Worm (Caenorhabditis elegans) whole organism, L4 larva: ENCODE results near the gene zyg-1.

Experiments
- F44E2.7 ChIP-seq: fragments of 200-800 bp; sonication (Bioruptor generic); IDR thresholded peaks from 2 replicates; pipeline ENCODE4 v2.1.2; 2022; ENCODE audit warnings: missing genetic modification characterization, missing compliant biosample characterization
- R02D3.7 ChIP-seq: fragments of 150-350 bp; sonication (generic microtip); optimal IDR thresholded peaks from 3 replicates; lab custom pipeline; 2014; ENCODE audit warnings: missing biosample characterization, missing genetic modification characterization
- ZK546.5 ChIP-seq, 2 experiments: sonication (generic microtip); optimal IDR thresholded peaks; 2 replicates each; lab custom pipeline; 2017; ENCODE audit warnings: missing biosample characterization in 2 of 2, missing genetic modification characterization in 2 of 2
- aha-1 ChIP-seq: fragments of 150-350 bp; peaks from one replicate; lab custom pipeline; 2014; ENCODE audit warnings: missing biosample characterization, missing genetic modification characterization
- arid-1 ChIP-seq: fragments of 200-800 bp; sonication (Bioruptor generic); conservative IDR thresholded peaks from 2 replicates; pipeline ENCODE4 v1.3.6; 2022; ENCODE audit warnings: missing genetic modification reagents, missing genetic modification characterization, missing compliant biosample characterization
- attf-4 ChIP-seq: sonication (generic microtip); optimal IDR thresholded peaks from 3 replicates; lab custom pipeline; 2017; ENCODE audit warnings: missing biosample characterization, missing genetic modification characterization
- ceh-20 ChIP-seq: fragments of 200-800 bp; sonication (Bioruptor generic); IDR thresholded peaks from 2 replicates; pipeline ENCODE4 v1.3.6; 2022; ENCODE audit warnings: missing genetic modification reagents, missing genetic modification characterization, missing compliant biosample characterization
- ceh-44 ChIP-seq: fragments of 200-800 bp; sonication (Bioruptor generic); IDR thresholded peaks from 2 replicates; pipeline ENCODE4 v1.3.6; 2022; ENCODE audit warnings: missing genetic modification reagents, missing genetic modification characterization, missing compliant biosample characterization
- ceh-62 ChIP-seq: sonication (generic microtip); optimal IDR thresholded peaks from 2 replicates; lab custom pipeline; 2017; ENCODE audit warnings: missing biosample characterization, missing genetic modification characterization
- ces-1 ChIP-seq: fragments of 150-350 bp; sonication (generic microtip); optimal IDR thresholded peaks from 4 replicates; lab custom pipeline; 2014; ENCODE audit warnings: missing biosample characterization, missing genetic modification reagents, missing genetic modification characterization
- daf-12 ChIP-seq: fragments of 150-350 bp; optimal IDR thresholded peaks from 2 replicates; lab custom pipeline; 2014; ENCODE audit warnings: missing biosample characterization, missing genetic modification reagents, missing genetic modification characterization
- daf-8 ChIP-seq: fragments of 200-800 bp; sonication (Bioruptor generic); IDR thresholded peaks from 2 replicates; pipeline ENCODE4 v1.3.6; 2022; ENCODE audit warnings: missing genetic modification characterization, missing compliant biosample characterization
- dmd-6 ChIP-seq: fragments of 200-800 bp; sonication (Bioruptor generic); IDR thresholded peaks from 2 replicates; pipeline ENCODE4 v1.3.6; 2022; ENCODE audit warnings: missing genetic modification reagents, missing genetic modification characterization, missing compliant biosample characterization
- dmd-8 ChIP-seq: fragments of 200-800 bp; sonication (Bioruptor generic); IDR thresholded peaks from 2 replicates; pipeline ENCODE4 v1.3.6; 2022; ENCODE audit warnings: missing genetic modification characterization, missing compliant biosample characterization
- fkh-10 ChIP-seq: fragments of 150-350 bp; optimal IDR thresholded peaks from 2 replicates; lab custom pipeline; 2014; ENCODE audit warnings: missing biosample characterization, missing genetic modification reagents, missing genetic modification characterization
- hif-1 ChIP-seq, 2 experiments: sonication (generic microtip); optimal IDR thresholded peaks; 2 replicates each; lab custom pipeline; 2016 to 2017; ENCODE audit warnings: missing compliant biosample characterization in 2 of 2, missing genetic modification characterization in 2 of 2, missing genetic modification reagents in 2 of 2, missing genotype in 2 of 2, mild to moderate bottlenecking in 1 of 2
- lim-7 ChIP-seq: fragments of 200-800 bp; sonication (Bioruptor generic); IDR thresholded peaks from 2 replicates; pipeline ENCODE4 v1.3.6; 2022; ENCODE audit warnings: missing genetic modification characterization, missing compliant biosample characterization
- lin-29 ChIP-seq: fragments of 200-800 bp; sonication (Bioruptor generic); IDR thresholded peaks from 2 replicates; pipeline ENCODE4 v1.3.6; 2022; ENCODE audit warnings: missing genetic modification reagents, missing genetic modification characterization, missing compliant biosample characterization
- lir-3 ChIP-seq: sonication (generic microtip); optimal IDR thresholded peaks from 2 replicates; lab custom pipeline; 2016; ENCODE audit warnings: mild to moderate bottlenecking, missing genetic modification characterization, missing compliant biosample characterization
- lsy-2 ChIP-seq, 2 experiments: fragments of 150-350 bp in 1 of 2; sonication (generic microtip) in 1 of 2; optimal IDR thresholded peaks; 2 replicates each; lab custom pipeline; 2014 to 2017; ENCODE audit warnings: missing biosample characterization in 2 of 2, missing genetic modification characterization in 2 of 2
- madf-9 ChIP-seq: fragments of 200-800 bp; sonication (Bioruptor generic); conservative IDR thresholded peaks from 2 replicates; pipeline ENCODE4 v1.3.6; 2022; ENCODE audit warnings: missing genetic modification reagents, missing genetic modification characterization, missing compliant biosample characterization
- mdl-1 ChIP-seq, 2 experiments: fragments of 150-350 bp in 1 of 2; sonication (generic microtip) in 1 of 2; optimal IDR thresholded peaks; 2 replicates each; lab custom pipeline; 2014 to 2017; ENCODE audit warnings: missing biosample characterization in 2 of 2, missing genetic modification characterization in 2 of 2
- mdt-29 ChIP-seq: fragments of 200-800 bp; sonication (Bioruptor generic); IDR thresholded peaks from 2 replicates; pipeline ENCODE4 v1.3.6; 2022; ENCODE audit warnings: missing genetic modification reagents, missing genetic modification characterization, missing compliant biosample characterization
- mxl-2 ChIP-seq: fragments of 200-800 bp; sonication (Bioruptor generic); conservative IDR thresholded peaks from 2 replicates; pipeline ENCODE4 v1.3.6; 2022; ENCODE audit warnings: missing genetic modification reagents, missing genetic modification characterization, missing compliant biosample characterization
- nhr-102 ChIP-seq: sonication (generic microtip); optimal IDR thresholded peaks from 2 replicates; lab custom pipeline; 2016; ENCODE audit warnings: mild to moderate bottlenecking, missing genetic modification characterization, moderate library complexity, missing compliant biosample characterization
- nhr-11 ChIP-seq: fragments of 150-350 bp; optimal IDR thresholded peaks from 2 replicates; lab custom pipeline; 2014; ENCODE audit warnings: missing biosample characterization, missing genetic modification characterization
- nhr-237 ChIP-seq: sonication (generic microtip); optimal IDR thresholded peaks from 2 replicates; lab custom pipeline; 2017; ENCODE audit warnings: missing biosample characterization, missing genetic modification characterization
- nhr-41 ChIP-seq: fragments of 200-800 bp; sonication (Bioruptor generic); IDR thresholded peaks from 2 replicates; pipeline ENCODE4 v1.3.6; 2022; ENCODE audit warnings: missing genetic modification reagents, missing genetic modification characterization, missing compliant biosample characterization
- nhr-48 ChIP-seq: sonication (generic microtip); optimal IDR thresholded peaks from 2 replicates; lab custom pipeline; 2016; ENCODE audit warnings: mild to moderate bottlenecking, missing genetic modification characterization, missing compliant biosample characterization
- nhr-76 ChIP-seq: fragments of 150-350 bp; optimal IDR thresholded peaks from 2 replicates; lab custom pipeline; 2014; ENCODE audit warnings: missing biosample characterization, missing genetic modification characterization
- nhr-77 ChIP-seq: fragments of 150-350 bp; optimal IDR thresholded peaks from 2 replicates; lab custom pipeline; 2014; ENCODE audit warnings: missing biosample characterization, missing genetic modification characterization
- php-3 ChIP-seq: fragments of 200-800 bp; sonication (Bioruptor generic); IDR thresholded peaks from 2 replicates; pipeline ENCODE4 v1.3.6; 2022; ENCODE audit warnings: missing genetic modification reagents, missing genetic modification characterization, missing compliant biosample characterization
- pqm-1 ChIP-seq: sonication (generic microtip); optimal IDR thresholded peaks from 2 replicates; lab custom pipeline; 2017; ENCODE audit warnings: missing biosample characterization, missing genetic modification characterization
- saeg-2 ChIP-seq: fragments of 200-800 bp; sonication (Bioruptor generic); IDR thresholded peaks from 2 replicates; pipeline ENCODE4 v1.3.6; 2022; ENCODE audit warnings: missing genetic modification reagents, missing genetic modification characterization, missing compliant biosample characterization
- snpc-4 ChIP-seq: fragments of 150-350 bp; optimal IDR thresholded peaks from 2 replicates; lab custom pipeline; 2014; ENCODE audit warnings: missing biosample characterization, missing genetic modification characterization
- unc-39 ChIP-seq: sonication (generic microtip); optimal IDR thresholded peaks from 2 replicates; lab custom pipeline; 2017; ENCODE audit warnings: missing biosample characterization, missing genetic modification characterization
- unc-62 ChIP-seq, 3 experiments: fragments of 150-350 bp in 1 of 3; sonication (generic microtip); optimal IDR thresholded peaks in 2 of 3; peaks in 1 of 3; 1 replicate in 1 of 3; 2 replicates in 2 of 3; lab custom pipeline; 2014 to 2017; ENCODE audit warnings: missing biosample characterization in 3 of 3, missing genetic modification characterization in 3 of 3, missing genetic modification reagents in 3 of 3, missing genotype in 1 of 3
- vab-7 ChIP-seq: fragments of 200-800 bp; sonication (Bioruptor generic); IDR thresholded peaks from 2 replicates; pipeline ENCODE4 v1.3.6; 2022; ENCODE audit warnings: missing genetic modification reagents, missing genetic modification characterization, missing compliant biosample characterization
- zfp-2 ChIP-seq: sonication (generic microtip); optimal IDR thresholded peaks from 2 replicates; lab custom pipeline; 2016; ENCODE audit warnings: mild to moderate bottlenecking, missing genetic modification characterization, missing compliant biosample characterization
- zip-11 ChIP-seq: fragments of 200-800 bp; sonication (Bioruptor generic); IDR thresholded peaks from 2 replicates; pipeline ENCODE4 v1.3.6; 2022; ENCODE audit warnings: missing genetic modification characterization, missing compliant biosample characterization
- zip-2 ChIP-seq: fragments of 150-350 bp; optimal IDR thresholded peaks from 2 replicates; lab custom pipeline; 2014; ENCODE audit warnings: missing biosample characterization, missing genetic modification characterization
- ztf-11 ChIP-seq: fragments of 150-350 bp; optimal IDR thresholded peaks from 2 replicates; lab custom pipeline; 2014; ENCODE audit warnings: missing biosample characterization, missing genetic modification characterization

zyg-1 gene

ce11 chrII:5665991-5666390 lies 16.4 kb downstream of the zyg-1 start, which contains the start of gene C25H3.16:
TSS of gene C25H3.16 (plus strand) at chrII:5666291.
- TF ChIP-seq mdl-1 (tag; optimal IDR thresholded peaks at IDR 0.05; lab: Kevin White, UChicago), result no peak
- TF ChIP-seq saeg-2 (GFP tag; lab: Robert Waterston, UW), result no peak
- TF ChIP-seq nhr-102 (tag; lab: Kevin White, UChicago), result no peak
- TF ChIP-seq mxl-2 (GFP tag; lab: Robert Waterston, UW), result no peak
- no peak for TF ChIP-seq nhr-11
- TF ChIP-seq F44E2.7, result no peak
- TF ChIP-seq, all 104 proteins: peak for 0

DNA sequence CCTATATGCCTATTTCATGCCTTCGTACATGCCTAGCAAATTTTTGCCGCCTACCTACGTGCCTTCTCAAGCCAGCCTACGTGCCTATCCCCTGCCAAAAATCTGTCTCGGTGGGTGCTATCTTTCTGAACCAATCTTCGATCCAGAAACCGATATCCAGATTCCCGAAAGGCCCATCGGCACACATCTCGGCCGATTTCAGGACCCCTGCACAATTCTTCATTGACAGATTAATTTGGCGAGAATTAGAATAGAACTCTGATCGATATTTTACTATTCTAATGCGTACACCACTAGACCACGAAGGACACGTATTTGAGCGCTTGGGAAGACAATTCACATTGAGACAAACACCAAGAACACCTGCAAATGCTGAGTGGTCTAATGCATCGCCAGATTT lies 18.0 kb downstream of the zyg-1 start:
- TF ChIP-seq ceh-62 (tag; lab: Kevin White, UChicago), result no peak
- TF ChIP-seq mdt-29 (GFP tag; lab: Robert Waterston, UW), result no peak
- TF ChIP-seq daf-8 (GFP tag; lab: Robert Waterston, UW), result no peak
- no peak for TF ChIP-seq ceh-44 (GFP tag; lab: Robert Waterston, UW)
- TF ChIP-seq nhr-77 (tag; lab: Kevin White, UChicago), result no peak
- TF ChIP-seq ZK546.5 (tag; optimal IDR thresholded peaks at IDR 0.05; lab: Kevin White, UChicago), result no peak
- TF ChIP-seq, all 104 proteins: peak for 0

- TF ChIP-seq lin-29 (GFP tag; lab: Robert Waterston, UW) (no peak), aha-1 (tag; lab: Kevin White, UChicago) (peak; percentile 50), attf-4 (tag; lab: Kevin White, UChicago) (no peak)
Observed at ce11 chrII:5668830-5669229, 19.3 kb downstream of the zyg-1 start, which contains the start of gene C25H3.7. TSS of gene C25H3.7 (minus strand) at chrII:5668930.

DNA sequence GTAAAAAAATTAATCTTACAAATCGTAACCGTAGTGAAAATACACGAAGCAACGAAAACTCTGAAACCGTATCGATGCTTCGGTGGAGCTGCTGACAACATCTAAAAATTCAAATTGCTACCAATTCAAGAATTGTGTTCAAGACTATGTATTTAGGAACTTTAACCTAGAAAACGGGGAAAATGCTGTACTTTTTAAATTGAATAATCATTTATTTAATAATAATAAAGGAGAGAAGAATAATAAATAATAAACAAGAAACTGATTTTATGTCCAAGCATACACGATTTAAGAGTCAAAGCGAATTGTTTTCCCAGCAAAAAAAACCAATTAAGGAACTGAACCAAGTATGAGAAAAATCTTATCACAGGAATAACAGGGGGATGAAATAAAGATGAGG lies 20.0 kb downstream of the zyg-1 start, which contains the start of gene C25H3.17:
Gene C25H3.17 (minus strand): TSS at position 101 of the 400 bp plus-strand sequence.
- no peak for TF ChIP-seq fkh-10 (GFP tag; lab: Kevin White, UChicago)
- no peak for TF ChIP-seq zip-2 (tag; lab: Kevin White, UChicago)
- TF ChIP-seq lir-3 (tag; lab: Kevin White, UChicago), result no peak

DNA sequence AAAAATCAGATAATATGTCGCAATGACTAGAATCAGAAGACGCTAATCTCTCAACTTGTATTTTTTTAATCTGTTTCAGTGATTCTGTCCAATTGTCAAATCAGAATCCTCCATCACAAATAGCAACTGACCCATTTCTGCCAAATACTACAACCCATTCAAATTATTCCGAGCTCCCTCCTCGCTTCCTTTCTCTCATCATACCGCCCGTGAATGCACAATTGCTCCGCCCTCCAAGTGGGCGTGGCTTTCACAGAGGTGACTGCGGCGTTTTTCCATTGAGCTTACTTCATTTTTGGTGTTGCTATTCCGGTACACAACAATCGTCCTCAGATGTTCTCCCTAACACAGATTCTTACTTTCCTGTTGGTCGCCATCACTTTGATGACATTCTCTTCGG lies 31.2 kb downstream of the zyg-1 start, which contains the start of gene flp-27:
Gene flp-27 (plus strand): TSS at position 301 of the 400 bp plus-strand sequence.
- TF ChIP-seq zip-11 (GFP tag; lab: Robert Waterston, UW) (no peak), daf-8 (GFP tag; lab: Robert Waterston, UW) (no peak), hif-1 (tag; optimal IDR thresholded peaks at IDR 0.05; lab: Kevin White, UChicago) (no peak), pqm-1 (no peak), lim-7 (no peak), snpc-4 (no peak), nhr-41 (GFP tag; lab: Robert Waterston, UW) (no peak), nhr-48 (tag; lab: Kevin White, UChicago) (no peak), zfp-2 (tag; lab: Kevin White, UChicago) (no peak), aha-1 (tag; lab: Kevin White, UChicago) (no peak)

ce11 chrII:5688959-5689358 lies 39.4 kb downstream of the zyg-1 start, which contains the start of gene C25H3.11:
TSS of gene C25H3.11 (minus strand) at chrII:5689040.
- no peak for TF ChIP-seq madf-9 (GFP tag; lab: Robert Waterston, UW)
- TF ChIP-seq ces-1 (GFP tag; lab: Kevin White, UChicago), result no peak
- TF ChIP-seq ceh-20, result no peak
- no peak for TF ChIP-seq nhr-76 (tag; lab: Kevin White, UChicago)
- 0 out of 2 replicates have a peak, but pooled peaks have one; percentile 32 for TF ChIP-seq php-3 (GFP tag; lab: Robert Waterston, UW)
- TF ChIP-seq hif-1 (tag; optimal IDR thresholded peaks at IDR 0.05; lab: Kevin White, UChicago), result peak in 1 of 2 experiments; percentile 52
- no peak for TF ChIP-seq daf-12
- TF ChIP-seq ztf-11 (tag; lab: Kevin White, UChicago), result no peak
- no peak for TF ChIP-seq nhr-237
- TF ChIP-seq arid-1 (GFP tag; lab: Robert Waterston, UW), result 0 out of 2 replicates have a peak, but pooled peaks have one; percentile 24
- TF ChIP-seq dmd-6 (GFP tag; lab: Robert Waterston, UW), result peak; percentile 49; the same call in 1 of the 2 replicates
- no peak for TF ChIP-seq R02D3.7 (tag; lab: Kevin White, UChicago)
- TF ChIP-seq nhr-77 (tag; lab: Kevin White, UChicago), result peak; percentile 37
- TF ChIP-seq vab-7 (GFP tag; lab: Robert Waterston, UW), result peak; percentile 20; the same call in 1 of the 2 replicates
- no peak for TF ChIP-seq dmd-8 (GFP tag; lab: Robert Waterston, UW)
- peak in 1 of 2 experiments; percentile 76 for TF ChIP-seq unc-62 (GFP tag; optimal IDR thresholded peaks at IDR 0.05 in 1 of 2; lab: Kevin White, UChicago)
- TF ChIP-seq unc-62 (tag; optimal IDR thresholded peaks at IDR 0.05; lab: Kevin White, UChicago), result no peak
- no peak for TF ChIP-seq lsy-2 (tag; optimal IDR thresholded peaks at IDR 0.05; lab: Kevin White, UChicago)
- TF ChIP-seq unc-39, result no peak
- TF ChIP-seq ceh-62 (tag; lab: Kevin White, UChicago), result no peak
- no peak for TF ChIP-seq nhr-102 (tag; lab: Kevin White, UChicago)
